Worm (Caenorhabditis elegans): ENCODE results near the gene far-4.
A peak's percentile ranks its signal among the peaks of the same experiment; 100 is the strongest.

ce11 chrV:12988256-12988655, 11.2 kb downstream of the far-4 start, which contains the start of gene F15B9.8:
- no peak for TF ChIP-seq unc-62 (GFP tag; optimal IDR thresholded peaks at IDR 0.05)
- no peak for TF ChIP-seq nhr-237 (tag; optimal IDR thresholded peaks at IDR 0.05)
- TF ChIP-seq unc-39 (tag; optimal IDR thresholded peaks at IDR 0.05), result no peak
- no peak for TF ChIP-seq ztf-11 (tag; optimal IDR thresholded peaks at IDR 0.05)
- no peak for TF ChIP-seq ces-1 (GFP tag; optimal IDR thresholded peaks at IDR 0.05)
- TF ChIP-seq unc-120 (tag; optimal IDR thresholded peaks at IDR 0.05; ENCODE audit: poor library complexity, severe bottlenecking), result no peak
- no peak for TF ChIP-seq cnd-1 (tag; optimal IDR thresholded peaks at IDR 0.05)
- no peak for TF ChIP-seq pha-4 (tag; optimal IDR thresholded peaks at IDR 0.05)
- TF ChIP-seq zip-8 (tag; optimal IDR thresholded peaks at IDR 0.05), result peak; percentile 72
- no peak for TF ChIP-seq nhr-12 (tag; optimal IDR thresholded peaks at IDR 0.05)
